Worm (Caenorhabditis elegans) whole organism, early embryonic: ENCODE results near the gene ttr-29.

ENCODE experiments used
- F13C5.2 ChIP-seq: sonication (generic microtip); optimal IDR thresholded peaks from 2 replicates; lab custom pipeline; 2017; ENCODE audit warnings: mild to moderate bottlenecking, missing genetic modification characterization, inconsistent platforms, missing compliant biosample characterization
- ama-1 ChIP-seq: fragments of 150-350 bp; optimal IDR thresholded peaks from 2 replicates; lab custom pipeline; 2014
- ceh-36 ChIP-seq: sonication (generic microtip); optimal IDR thresholded peaks from 2 replicates; lab custom pipeline; 2016; ENCODE audit warnings: missing genetic modification characterization, inconsistent platforms, missing compliant biosample characterization
- ets-7 ChIP-seq: sonication (generic microtip); optimal IDR thresholded peaks from 2 replicates; lab custom pipeline; 2016; ENCODE audit warnings: missing genotype, missing genetic modification characterization, missing compliant biosample characterization
- hnd-1 ChIP-seq: sonication (generic microtip); optimal IDR thresholded peaks from 2 replicates; lab custom pipeline; 2016; ENCODE audit warnings: missing genetic modification characterization, missing compliant biosample characterization
- scrt-1 ChIP-seq: fragments of 200-800 bp; sonication (Bioruptor generic); IDR thresholded peaks from 2 replicates; pipeline ENCODE4 v1.3.6; 2022; ENCODE audit warnings: missing genetic modification characterization, missing compliant biosample characterization
- tbx-37 ChIP-seq: fragments of 200-800 bp; sonication (Bioruptor generic); conservative IDR thresholded peaks from 2 replicates; pipeline ENCODE4 v1.3.6; 2022; ENCODE audit warnings: missing genetic modification reagents, missing genetic modification characterization, missing compliant biosample characterization

ce11 chrV:12906732-12907131, at the start of gene ttr-29:
- TF ChIP-seq tbx-37 (no peak), ceh-36 (no peak), ets-7 (no peak), ama-1 (lab: Kevin White, UChicago) (no peak), F13C5.2 (tag; lab: Kevin White, UChicago) (no peak), hnd-1 (tag; lab: Kevin White, UChicago) (no peak), scrt-1 (GFP tag; lab: Robert Waterston, UW) (no peak)
